Worm (Caenorhabditis elegans) whole organism, mixed stage, embryonic: ENCODE results near the gene clec-175.

Experiments
- bed-3 ChIP-seq: fragments of 200-800 bp; sonication (Bioruptor generic); optimal IDR thresholded peaks from 3 replicates; lab custom pipeline; 2018; ENCODE audit warnings: mild to moderate bottlenecking, missing genetic modification characterization, moderate library complexity, missing compliant biosample characterization
- blmp-1 ChIP-seq: fragments of 150-350 bp; optimal IDR thresholded peaks from 2 replicates; lab custom pipeline; 2014; ENCODE audit warnings: missing biosample characterization, missing genetic modification characterization
- ceh-39 ChIP-seq: fragments of 150-350 bp; optimal IDR thresholded peaks from 2 replicates; lab custom pipeline; 2014; ENCODE audit warnings: missing biosample characterization, missing genetic modification characterization
- ceh-43 ChIP-seq: fragments of 200-800 bp; sonication (Bioruptor generic); optimal IDR thresholded peaks from 2 replicates; lab custom pipeline; 2018; ENCODE audit warnings: mild to moderate bottlenecking, missing genetic modification characterization, moderate library complexity, missing compliant biosample characterization
- ceh-83 ChIP-seq: fragments of 200-800 bp; sonication (Bioruptor generic); optimal IDR thresholded peaks from 2 replicates; lab custom pipeline; 2018; ENCODE audit warnings: mild to moderate bottlenecking, missing genetic modification characterization, missing compliant biosample characterization
- ces-1 ChIP-seq: fragments of 150-350 bp; optimal IDR thresholded peaks from 2 replicates; lab custom pipeline; 2014; ENCODE audit warnings: missing biosample characterization, missing genetic modification reagents, missing genetic modification characterization
- cnd-1 ChIP-seq: fragments of 200-800 bp; sonication (Bioruptor generic); optimal IDR thresholded peaks from 2 replicates; lab custom pipeline; 2018; ENCODE audit warnings: mild to moderate bottlenecking, missing genetic modification characterization, missing compliant biosample characterization
- drap-1 ChIP-seq: fragments of 200-800 bp; sonication (Bioruptor generic); optimal IDR thresholded peaks from 3 replicates; lab custom pipeline; 2018; ENCODE audit warnings: mild to moderate bottlenecking, missing genetic modification characterization, missing compliant biosample characterization
- elt-1 ChIP-seq: sonication (generic microtip); optimal IDR thresholded peaks from 2 replicates; lab custom pipeline; 2017; ENCODE audit warnings: missing genetic modification characterization, mild to moderate bottlenecking, missing compliant biosample characterization, antibody characterized with exemption, moderate library complexity, borderline replicate concordance; ENCODE audit not compliant: insufficient read depth
- flh-1 ChIP-seq: fragments of 200-800 bp; sonication (Bioruptor generic); optimal IDR thresholded peaks from 2 replicates; lab custom pipeline; 2018; ENCODE audit warnings: mild to moderate bottlenecking, missing genetic modification characterization, moderate library complexity, missing compliant biosample characterization
- ham-2 ChIP-seq: fragments of 200-800 bp; sonication (Bioruptor generic); optimal IDR thresholded peaks from 2 replicates; lab custom pipeline; 2018; ENCODE audit warnings: mild to moderate bottlenecking, missing genetic modification characterization, missing compliant biosample characterization
- hlh-1 ChIP-seq: fragments of 150-350 bp; optimal IDR thresholded peaks from 2 replicates; lab custom pipeline; 2014; ENCODE audit warnings: missing biosample characterization, missing genetic modification reagents, missing genetic modification characterization
- lin-32 ChIP-seq: fragments of 200-800 bp; sonication (Bioruptor generic); optimal IDR thresholded peaks from 2 replicates; lab custom pipeline; 2018; ENCODE audit warnings: mild to moderate bottlenecking, missing genetic modification characterization, missing compliant biosample characterization
- lsy-2 ChIP-seq: fragments of 150-350 bp; optimal IDR thresholded peaks from 2 replicates; lab custom pipeline; 2014; ENCODE audit warnings: missing biosample characterization, missing genetic modification characterization
- mab-5 ChIP-seq: fragments of 150-350 bp; optimal IDR thresholded peaks from 2 replicates; lab custom pipeline; 2014; ENCODE audit warnings: missing biosample characterization, missing genetic modification characterization
- mep-1 ChIP-seq: fragments of 150-350 bp; optimal IDR thresholded peaks from 2 replicates; lab custom pipeline; 2017; ENCODE audit warnings: missing biosample characterization, missing genetic modification reagents, missing genetic modification characterization, inconsistent platforms
- mls-2 ChIP-seq: sonication (generic microtip); optimal IDR thresholded peaks from 2 replicates; lab custom pipeline; 2016; ENCODE audit warnings: mild to moderate bottlenecking, missing genetic modification characterization, moderate library complexity, missing compliant biosample characterization
- nhr-12 ChIP-seq: fragments of 150-350 bp; optimal IDR thresholded peaks from 2 replicates; lab custom pipeline; 2014; ENCODE audit warnings: missing biosample characterization, missing genetic modification characterization
- nhr-2 ChIP-seq: fragments of 150-350 bp; optimal IDR thresholded peaks from 2 replicates; lab custom pipeline; 2014; ENCODE audit warnings: missing biosample characterization, missing genetic modification characterization
- nhr-237 ChIP-seq: fragments of 150-350 bp; optimal IDR thresholded peaks from 2 replicates; lab custom pipeline; 2014; ENCODE audit warnings: missing biosample characterization, missing genetic modification characterization
- nhr-76 ChIP-seq: sonication (generic microtip); optimal IDR thresholded peaks from 2 replicates; lab custom pipeline; 2017; ENCODE audit warnings: missing biosample characterization, missing genetic modification characterization
- pha-4 ChIP-seq: fragments of 150-350 bp; optimal IDR thresholded peaks from 2 replicates; lab custom pipeline; 2018; ENCODE audit warnings: missing biosample characterization, missing genetic modification reagents, missing genetic modification characterization
- sem-2 ChIP-seq: fragments of 200-800 bp; sonication (Bioruptor generic); optimal IDR thresholded peaks from 2 replicates; lab custom pipeline; 2018; ENCODE audit warnings: mild to moderate bottlenecking, missing genetic modification characterization, missing compliant biosample characterization
- snpc-4 ChIP-seq: fragments of 150-350 bp; optimal IDR thresholded peaks from 2 replicates; lab custom pipeline; 2014; ENCODE audit warnings: missing biosample characterization, missing genetic modification characterization
- sptf-1 ChIP-seq: sonication (generic microtip); optimal IDR thresholded peaks from 2 replicates; lab custom pipeline; 2017; ENCODE audit warnings: mild to moderate bottlenecking, missing genetic modification characterization, moderate library complexity, missing compliant biosample characterization
- tbx-8 ChIP-seq: fragments of 200-800 bp; sonication (Bioruptor generic); optimal IDR thresholded peaks from 2 replicates; lab custom pipeline; 2018; ENCODE audit warnings: mild to moderate bottlenecking, missing genetic modification characterization, moderate library complexity, missing compliant biosample characterization
- unc-120 ChIP-seq: sonication (generic microtip); optimal IDR thresholded peaks from 2 replicates; lab custom pipeline; 2017; ENCODE audit warnings: missing genetic modification characterization, missing compliant biosample characterization; ENCODE audit not compliant: poor library complexity, severe bottlenecking
- unc-62 ChIP-seq: fragments of 150-350 bp; optimal IDR thresholded peaks from 2 replicates; lab custom pipeline; 2014; ENCODE audit warnings: missing biosample characterization, missing genetic modification reagents, missing genetic modification characterization
- zip-8 ChIP-seq: fragments of 150-350 bp; optimal IDR thresholded peaks from 2 replicates; lab custom pipeline; 2014; ENCODE audit warnings: missing biosample characterization, missing genetic modification characterization
- ztf-11 ChIP-seq: fragments of 150-350 bp; optimal IDR thresholded peaks from 2 replicates; lab custom pipeline; 2014; ENCODE audit warnings: missing biosample characterization, missing genetic modification characterization

Gene clec-175

ce11 chrIV:4397586-4397985, 24.5 kb upstream of the clec-175 start:
- TF ChIP-seq zip-8 = no peak
- TF ChIP-seq nhr-12 (tag; lab: Kevin White, UChicago) = no peak
- TF ChIP-seq ceh-43 (GFP tag; lab: Kevin White, UChicago) = no peak
- no peak for TF ChIP-seq cnd-1 (tag; lab: Kevin White, UChicago)
- TF ChIP-seq drap-1 = no peak
- TF ChIP-seq unc-120 = no peak
- TF ChIP-seq snpc-4 (tag; lab: Kevin White, UChicago) = no peak
- no peak for TF ChIP-seq mls-2
- no peak for TF ChIP-seq ham-2 (GFP tag; lab: Kevin White, UChicago)
- no peak for TF ChIP-seq nhr-2
- no peak for TF ChIP-seq hlh-1 (tag; lab: Kevin White, UChicago)
- no peak for TF ChIP-seq ceh-83
- TF ChIP-seq mab-5 (tag; lab: Kevin White, UChicago) = no peak
- TF ChIP-seq ztf-11 (tag; lab: Kevin White, UChicago) = no peak
- TF ChIP-seq mep-1 (tag; lab: Kevin White, UChicago) = no peak

- TF ChIP-seq pha-4 = peak; percentile 14
- TF ChIP-seq sptf-1 (tag; lab: Kevin White, UChicago) = no peak
- peak; percentile 18 for TF ChIP-seq lsy-2 (tag; lab: Kevin White, UChicago)
- peak; percentile 2 for TF ChIP-seq unc-120
- no peak for TF ChIP-seq mep-1 (tag; lab: Kevin White, UChicago)
- TF ChIP-seq cnd-1 (tag; lab: Kevin White, UChicago) = peak; percentile 19
- peak; percentile 72 for TF ChIP-seq ham-2 (GFP tag; lab: Kevin White, UChicago)
- TF ChIP-seq ceh-39 (tag; lab: Kevin White, UChicago) = no peak
- peak; percentile 5 for TF ChIP-seq unc-62 (GFP tag; lab: Kevin White, UChicago)
- no peak for TF ChIP-seq flh-1
- TF ChIP-seq drap-1 = no peak
- no peak for TF ChIP-seq nhr-76
- no peak for TF ChIP-seq sem-2 (GFP tag; lab: Kevin White, UChicago)
- TF ChIP-seq mab-5 (tag; lab: Kevin White, UChicago) = no peak
Observed at ce11 chrIV:4398420-4398819, 23.7 kb upstream of the clec-175 start.

- no peak for TF ChIP-seq elt-1
Observed at ce11 chrIV:4398890-4399289, 23.2 kb upstream of the clec-175 start.

ce11 chrIV:4399418-4400136, 22.6 kb upstream of the clec-175 start:
- TF ChIP-seq pha-4 (peak; percentile 12), unc-120 (no peak)

- peak; percentile 54 for TF ChIP-seq nhr-237 (tag; lab: Kevin White, UChicago)
- peak; percentile 66 for TF ChIP-seq blmp-1 (tag; lab: Kevin White, UChicago)
- TF ChIP-seq ztf-11 (tag; lab: Kevin White, UChicago) = no peak
- peak; percentile 53 for TF ChIP-seq elt-1
- TF ChIP-seq unc-62 (GFP tag; lab: Kevin White, UChicago) = peak; percentile 23
- TF ChIP-seq, all 35 proteins: peak for 4
Observed at ce11 chrIV:4400350-4401326, 21.5 kb upstream of the clec-175 start, which contains the start of gene Y24D9A.6. TSS of gene Y24D9A.6 (minus strand) at chrIV:4400400.

- TF ChIP-seq mep-1 (tag; lab: Kevin White, UChicago) (no peak), elt-1 (no peak), ces-1 (GFP tag; lab: Kevin White, UChicago) (no peak), unc-120 (no peak), nhr-76 (no peak), pha-4 (no peak), lsy-2 (tag; lab: Kevin White, UChicago) (no peak), flh-1 (no peak), nhr-237 (tag; lab: Kevin White, UChicago) (no peak), bed-3 (GFP tag; lab: Kevin White, UChicago) (no peak), blmp-1 (tag; lab: Kevin White, UChicago) (no peak), lin-32 (GFP tag; lab: Kevin White, UChicago) (no peak), unc-62 (GFP tag; lab: Kevin White, UChicago) (no peak), ham-2 (GFP tag; lab: Kevin White, UChicago) (no peak), tbx-8 (GFP tag; lab: Kevin White, UChicago) (no peak), mls-2 (no peak), ztf-11 (tag; lab: Kevin White, UChicago) (no peak)
Observed at ce11 chrIV:4402413-4402812, 19.7 kb upstream of the clec-175 start.
